Worm (Caenorhabditis elegans): Measurements from ENCODE around the gene ubc-26.

The ubc-26 gene

DNA sequence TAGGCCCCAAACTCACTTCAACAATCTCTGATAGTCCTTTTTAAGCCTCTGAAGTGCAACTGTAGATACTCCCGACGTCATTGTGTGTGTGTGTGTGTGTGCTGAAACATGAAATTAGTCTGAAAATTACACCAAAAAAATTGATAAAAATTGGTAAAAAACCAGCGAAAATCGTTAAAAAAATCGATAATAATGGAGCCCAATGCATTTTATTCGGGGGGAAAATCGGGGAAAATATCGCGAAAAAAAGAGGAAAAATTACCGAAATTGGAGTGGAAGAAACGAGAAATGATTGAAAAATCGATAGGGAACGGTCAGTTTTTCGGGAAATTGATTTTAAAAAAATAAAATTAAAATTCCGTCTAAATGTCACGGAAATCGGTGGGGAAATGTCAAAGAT lies at the start of gene ubc-26:
TSS of gene ubc-26 (minus strand) at position 101 of the 400 bp plus-strand sequence.
- TF ChIP-seq dao-5 (tag; optimal IDR thresholded peaks at IDR 0.05) (no peak), W03F9.2 (tag; optimal IDR thresholded peaks at IDR 0.05) (no peak), him-1 (tag; optimal IDR thresholded peaks at IDR 0.05) (no peak)

DNA sequence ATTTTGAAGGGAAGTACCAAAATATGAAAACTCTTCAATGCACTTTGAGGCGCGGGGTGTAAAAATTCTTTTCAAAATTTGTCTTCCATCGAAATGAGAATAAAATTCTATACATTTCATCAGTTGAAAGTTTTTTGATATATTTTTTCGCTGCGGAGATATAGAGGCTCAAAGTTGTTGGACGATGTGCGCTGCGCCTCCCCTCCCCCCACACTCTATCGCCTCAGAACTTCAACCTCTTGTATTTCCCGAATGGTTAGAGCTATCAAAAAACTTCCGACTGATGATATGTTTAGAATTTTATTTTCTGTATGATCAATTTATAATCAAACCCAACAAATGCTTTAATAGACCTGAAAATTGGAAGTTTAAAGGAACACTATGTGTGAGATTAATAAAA lies 48.5 kb upstream of the ubc-26 start:
- TF ChIP-seq W03F9.2 (tag; optimal IDR thresholded peaks at IDR 0.05) (no peak), dao-5 (tag; optimal IDR thresholded peaks at IDR 0.05) (no peak), him-1 (tag; optimal IDR thresholded peaks at IDR 0.05) (no peak)

DNA sequence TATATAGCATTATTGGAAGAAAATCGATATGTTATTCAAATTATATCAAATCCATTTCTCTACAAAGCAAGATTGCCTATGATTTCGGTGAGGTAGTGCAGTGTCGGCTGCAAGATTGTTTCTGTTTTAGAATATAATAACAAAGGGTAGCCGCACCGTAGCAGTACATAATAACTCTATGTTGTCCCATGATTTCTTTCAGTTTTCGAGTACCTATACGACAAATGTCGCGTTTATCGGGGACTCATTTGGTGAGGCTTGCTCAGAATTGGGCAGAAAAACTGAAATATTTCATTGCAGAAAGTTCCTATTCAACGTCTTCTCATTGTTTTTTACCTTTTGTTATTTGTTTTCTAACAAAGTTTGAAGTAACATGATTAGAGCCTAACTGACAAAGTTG lies 46.3 kb upstream of the ubc-26 start, which contains the start of gene srw-79:
TSS of gene srw-79 (plus strand) at position 301 of the 400 bp plus-strand sequence.
- TF ChIP-seq W03F9.2 (tag; optimal IDR thresholded peaks at IDR 0.05) (no peak), him-1 (tag; optimal IDR thresholded peaks at IDR 0.05) (no peak), dao-5 (tag; optimal IDR thresholded peaks at IDR 0.05) (no peak)

DNA sequence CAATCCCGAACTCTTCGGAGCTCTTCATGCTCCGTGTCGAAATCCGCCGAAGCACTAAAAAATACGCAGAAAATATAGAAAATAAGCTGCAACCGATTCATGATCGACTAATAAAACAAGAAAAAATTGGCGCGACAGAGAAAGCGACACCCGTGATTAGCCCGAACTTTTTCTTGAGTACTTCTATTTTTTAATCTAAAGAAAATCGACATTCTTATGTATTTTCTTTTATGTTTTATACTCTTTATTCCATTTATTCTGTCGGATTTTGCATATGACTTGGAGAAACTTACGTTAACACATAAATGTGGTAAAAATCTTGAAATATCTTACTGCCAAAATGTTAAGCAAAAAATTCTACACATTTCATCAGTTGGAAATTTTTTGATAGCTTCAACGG lies 43.8 kb upstream of the ubc-26 start, which contains the start of the genes irld-50 and irld-49:
TSS of gene irld-50 (minus strand) at position 101 of the 400 bp plus-strand sequence.
TSS of gene irld-49 (plus strand) at position 211 of the 400 bp plus-strand sequence.
- no peak for TF ChIP-seq dao-5 (tag; optimal IDR thresholded peaks at IDR 0.05)
- no peak for TF ChIP-seq him-1 (tag; optimal IDR thresholded peaks at IDR 0.05)
- no peak for TF ChIP-seq W03F9.2 (tag; optimal IDR thresholded peaks at IDR 0.05)

DNA sequence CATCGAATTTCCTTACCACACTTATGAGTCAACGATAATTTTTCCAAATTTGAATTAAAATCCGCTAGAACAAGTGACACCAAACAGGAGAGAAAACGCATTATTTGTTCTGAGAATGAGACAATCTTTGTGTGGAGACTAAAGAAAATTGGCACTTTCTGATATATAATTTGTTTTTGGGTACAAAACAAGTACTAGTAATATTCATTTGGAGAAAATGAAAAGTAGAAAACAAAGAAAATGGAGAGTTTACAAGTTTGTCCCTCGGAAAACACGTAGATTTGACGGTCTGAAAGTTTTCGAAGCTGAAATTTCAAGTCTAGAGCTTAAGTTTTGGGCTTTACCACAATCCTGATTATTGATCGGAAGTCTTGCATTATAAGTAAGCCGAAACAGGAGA lies 40.6 kb upstream of the ubc-26 start, which contains the start of gene irld-66:
TSS of gene irld-66 (minus strand) at position 101 of the 400 bp plus-strand sequence.
- no peak for TF ChIP-seq dao-5 (tag; optimal IDR thresholded peaks at IDR 0.05)
- no peak for TF ChIP-seq W03F9.2 (tag; optimal IDR thresholded peaks at IDR 0.05)
- TF ChIP-seq him-1 (tag; optimal IDR thresholded peaks at IDR 0.05), result no peak

DNA sequence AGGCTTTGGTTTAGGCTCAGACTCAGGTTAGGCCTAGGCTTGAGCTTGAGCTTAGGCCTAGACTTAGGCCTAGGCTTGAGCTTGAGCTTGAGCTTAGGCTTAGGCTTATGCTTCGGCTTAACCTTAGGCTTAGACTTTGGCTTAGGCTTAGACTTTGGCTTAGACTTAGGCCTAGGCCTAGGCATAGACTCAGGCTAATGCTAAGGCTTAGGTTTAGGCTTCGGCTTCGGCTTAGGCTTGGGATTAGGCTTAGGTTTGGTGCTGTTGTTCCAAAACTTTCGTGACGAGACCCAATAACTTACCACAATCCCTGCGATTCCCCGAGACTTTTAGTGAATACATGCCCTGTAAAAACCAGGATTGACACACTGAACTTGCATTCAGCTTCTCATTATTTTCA lies 39.5 kb upstream of the ubc-26 start:
- no peak for TF ChIP-seq dao-5 (tag; optimal IDR thresholded peaks at IDR 0.05)

DNA sequence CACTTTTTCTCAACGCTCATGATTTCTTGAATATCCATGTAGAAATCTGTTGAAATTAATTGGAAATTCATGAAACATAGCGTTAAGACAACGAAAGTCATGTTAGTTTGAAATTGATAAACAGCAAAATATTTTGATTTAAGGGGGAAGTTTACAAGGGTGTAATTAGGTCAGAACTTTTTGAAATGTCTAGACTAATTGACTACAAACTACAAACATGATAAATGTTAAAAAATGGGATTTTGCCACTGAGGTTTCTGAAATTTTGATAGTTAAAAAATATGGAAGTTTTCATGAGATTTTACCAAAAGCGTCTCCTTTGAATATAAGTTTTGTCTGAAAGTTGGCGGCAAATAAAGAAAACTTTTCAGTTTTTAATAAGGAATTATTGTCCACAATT lies 37.7 kb upstream of the ubc-26 start, which contains the start of gene irld-65:
TSS of gene irld-65 (minus strand) at position 101 of the 400 bp plus-strand sequence.
- TF ChIP-seq dao-5 (tag; optimal IDR thresholded peaks at IDR 0.05), result no peak
- TF ChIP-seq W03F9.2 (tag; optimal IDR thresholded peaks at IDR 0.05), result no peak
- TF ChIP-seq him-1 (tag; optimal IDR thresholded peaks at IDR 0.05), result no peak

DNA sequence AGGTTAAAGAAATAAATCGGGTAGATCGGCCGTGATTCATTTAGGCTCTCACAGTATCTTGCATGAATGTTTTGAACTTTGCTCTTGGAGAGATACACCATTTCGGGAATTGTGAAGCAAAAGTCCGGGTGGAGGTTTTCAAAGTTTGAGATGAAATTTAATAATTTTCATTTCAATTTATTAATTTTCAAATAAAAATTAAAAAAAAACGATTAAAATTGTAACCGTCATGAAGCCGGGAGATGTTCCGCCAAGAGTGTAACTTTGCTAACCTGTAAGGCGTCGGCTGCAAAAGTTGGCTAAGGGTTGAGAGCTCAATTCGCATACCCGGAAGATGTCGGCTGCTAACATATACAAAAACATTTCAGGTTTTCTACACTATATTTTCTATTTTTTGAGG lies 34.2 kb upstream of the ubc-26 start, which contains the start of gene irld-67:
TSS of gene irld-67 (minus strand) at position 101 of the 400 bp plus-strand sequence.
- no peak for TF ChIP-seq him-1 (tag; optimal IDR thresholded peaks at IDR 0.05)
- TF ChIP-seq dao-5 (tag; optimal IDR thresholded peaks at IDR 0.05), result no peak
- TF ChIP-seq W03F9.2 (tag; optimal IDR thresholded peaks at IDR 0.05), result no peak

DNA sequence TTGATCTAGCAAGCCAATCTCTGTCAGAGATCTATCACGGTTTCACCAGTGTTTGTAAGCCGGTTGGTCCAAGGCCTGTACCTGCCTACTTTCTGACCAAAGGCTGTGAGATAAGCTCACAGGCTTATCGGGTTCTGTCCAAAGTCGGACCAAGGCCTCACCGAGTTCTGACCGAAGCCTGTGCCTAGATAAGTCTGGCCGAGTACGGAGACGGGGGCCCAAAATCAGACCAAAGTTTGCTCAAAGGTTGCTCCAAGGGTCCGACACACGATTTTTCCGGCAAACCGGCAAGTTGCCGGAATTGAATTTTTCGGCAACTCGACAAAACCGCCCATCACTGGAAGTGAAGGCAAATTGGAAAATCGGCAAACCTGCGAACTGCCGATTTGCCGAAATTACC lies 31.4 kb upstream of the ubc-26 start:
- TF ChIP-seq dao-5 (tag; optimal IDR thresholded peaks at IDR 0.05), result no peak
- no peak for TF ChIP-seq him-1 (tag; optimal IDR thresholded peaks at IDR 0.05)
- no peak for TF ChIP-seq W03F9.2 (tag; optimal IDR thresholded peaks at IDR 0.05)

DNA sequence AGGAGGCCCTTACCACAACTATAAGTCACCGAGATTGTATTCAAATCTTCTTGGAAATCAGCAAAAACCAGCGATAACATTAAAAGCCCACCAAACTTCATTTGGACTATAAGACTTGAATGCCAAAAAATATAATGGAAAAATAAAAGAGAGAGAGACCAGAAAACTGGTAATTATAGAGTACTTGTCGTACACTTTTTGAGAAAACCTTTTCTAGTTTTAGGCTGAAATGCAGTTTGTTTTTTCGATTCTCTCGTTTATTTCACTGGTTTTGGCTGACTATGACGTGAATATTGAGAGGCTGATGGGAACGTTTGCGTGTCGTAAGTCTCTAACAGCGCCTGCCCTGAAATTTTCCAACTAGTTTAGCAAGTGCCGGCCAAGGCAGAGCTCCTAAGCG lies 30.4 kb upstream of the ubc-26 start, which contains the start of the genes irld-64 and irld-63:
TSS of gene irld-64 (minus strand) at position 101 of the 400 bp plus-strand sequence.
TSS of gene irld-63 (plus strand) at position 230 of the 400 bp plus-strand sequence.
- TF ChIP-seq dao-5 (tag; optimal IDR thresholded peaks at IDR 0.05) (no peak), W03F9.2 (tag; optimal IDR thresholded peaks at IDR 0.05) (no peak), him-1 (tag; optimal IDR thresholded peaks at IDR 0.05) (no peak)

DNA sequence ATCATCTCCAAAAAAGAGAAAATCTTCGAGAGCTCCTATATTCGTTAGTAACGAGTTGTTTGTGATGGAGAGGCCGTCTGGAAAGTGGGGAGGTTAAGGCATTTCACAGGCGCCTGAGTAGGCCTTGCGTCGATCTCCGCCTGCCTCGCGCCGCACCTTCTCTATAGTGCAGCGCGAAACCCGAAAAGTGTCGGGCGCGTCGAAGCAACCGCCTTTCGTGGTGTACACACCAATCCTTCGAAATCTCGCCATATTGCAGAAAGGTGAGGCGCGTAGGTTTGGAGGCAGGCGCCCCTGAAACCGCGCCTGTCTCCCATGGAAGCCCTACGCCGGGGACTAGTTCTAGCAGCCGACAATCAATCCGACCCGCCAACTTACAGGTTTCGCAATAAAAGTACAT lies 29.7 kb upstream of the ubc-26 start:
- no peak for TF ChIP-seq dao-5 (tag; optimal IDR thresholded peaks at IDR 0.05)
- no peak for TF ChIP-seq him-1 (tag; optimal IDR thresholded peaks at IDR 0.05)
- no peak for TF ChIP-seq W03F9.2 (tag; optimal IDR thresholded peaks at IDR 0.05)

DNA sequence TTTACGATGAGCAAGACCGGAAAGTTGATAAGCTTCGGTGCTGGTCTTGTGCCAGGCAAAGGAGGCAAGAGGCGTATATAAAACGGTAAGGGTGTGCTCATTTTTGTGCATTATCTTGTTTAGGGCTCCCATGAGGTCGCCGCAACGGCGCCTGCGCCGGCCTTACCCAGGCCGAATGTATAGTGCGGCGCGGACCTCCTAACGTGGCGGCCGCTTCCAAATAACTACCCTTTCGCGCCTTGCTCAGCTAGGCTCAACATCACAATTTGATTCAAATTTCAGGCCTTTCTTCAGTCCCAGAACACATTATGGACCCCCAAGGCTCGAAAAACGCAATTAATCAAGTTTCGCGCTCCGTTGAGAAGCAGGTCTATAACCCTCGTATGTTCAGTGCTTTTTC lies 27.4 kb upstream of the ubc-26 start, which contains the start of the genes ZK355.3 and ZK355.8:
TSS of gene ZK355.3 (minus strand) at position 101 of the 400 bp plus-strand sequence.
TSS of gene ZK355.8 (plus strand) at position 272 of the 400 bp plus-strand sequence.
- TF ChIP-seq W03F9.2 (tag; optimal IDR thresholded peaks at IDR 0.05) (no peak), dao-5 (tag; optimal IDR thresholded peaks at IDR 0.05) (no peak), him-1 (tag; optimal IDR thresholded peaks at IDR 0.05) (no peak)

DNA sequence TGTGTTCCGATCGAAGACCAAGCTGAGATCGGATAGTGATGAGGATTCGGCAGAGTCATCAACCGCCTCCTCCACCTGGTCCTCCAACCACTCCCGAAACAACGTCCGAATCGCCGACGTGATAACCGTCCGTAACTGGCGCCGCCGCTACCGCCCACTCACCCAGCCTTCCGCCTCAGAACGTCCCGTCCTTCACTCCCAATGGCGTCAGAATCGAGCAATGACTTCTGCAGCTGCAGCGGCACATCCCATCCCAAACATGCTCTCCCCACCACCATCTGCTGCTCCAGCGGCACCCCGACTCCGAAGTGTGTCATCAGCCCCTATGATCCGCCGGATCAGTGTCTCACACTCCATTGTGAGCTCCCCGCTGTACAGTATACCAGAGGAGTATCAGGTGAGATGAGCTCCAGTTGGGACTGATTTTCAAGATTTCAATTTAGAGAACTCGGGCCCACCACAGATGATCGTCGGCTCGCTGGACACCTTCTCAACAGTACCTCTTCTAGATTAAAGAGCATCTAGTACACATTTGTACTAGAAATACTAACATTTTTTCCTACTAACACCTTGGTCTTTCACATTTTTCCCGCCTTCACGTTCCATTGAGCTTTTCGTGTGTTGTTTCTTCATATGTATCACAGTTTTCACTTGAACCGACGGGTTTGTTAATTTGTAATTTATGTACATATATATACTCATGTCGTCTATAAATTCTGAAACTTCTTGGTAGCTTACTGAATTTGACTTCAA lies 25.8 kb upstream of the ubc-26 start:
- TF ChIP-seq him-1 (tag; optimal IDR thresholded peaks at IDR 0.05), result no peak
- TF ChIP-seq dao-5 (tag; optimal IDR thresholded peaks at IDR 0.05), result no peak
- no peak for TF ChIP-seq W03F9.2 (tag; optimal IDR thresholded peaks at IDR 0.05)

DNA sequence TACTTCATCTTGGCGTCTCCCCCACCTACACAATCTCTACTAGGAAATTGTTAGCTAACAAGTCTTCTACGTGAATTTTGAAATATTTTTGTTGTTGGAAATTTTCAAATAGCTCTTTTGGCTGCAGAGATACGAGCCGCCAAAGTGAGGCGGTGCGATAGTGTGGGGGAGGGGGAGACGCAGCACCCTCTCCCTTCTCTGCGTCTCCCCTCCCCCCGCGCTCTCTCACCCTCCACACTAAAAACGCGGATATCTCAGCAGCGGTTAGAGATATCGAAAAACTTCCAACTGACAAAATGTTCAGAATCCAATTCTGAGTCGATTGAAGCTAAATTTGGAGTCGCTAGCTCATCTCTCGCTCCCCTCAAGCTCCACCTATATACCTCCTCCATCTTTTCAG lies 24.9 kb upstream of the ubc-26 start:
- TF ChIP-seq W03F9.2 (tag; optimal IDR thresholded peaks at IDR 0.05), result no peak
- TF ChIP-seq dao-5 (tag; optimal IDR thresholded peaks at IDR 0.05), result no peak
- TF ChIP-seq him-1 (tag; optimal IDR thresholded peaks at IDR 0.05), result no peak
